Fruit fly (Drosophila melanogaster): ENCODE measurements around the gene ETHR.

DNA sequence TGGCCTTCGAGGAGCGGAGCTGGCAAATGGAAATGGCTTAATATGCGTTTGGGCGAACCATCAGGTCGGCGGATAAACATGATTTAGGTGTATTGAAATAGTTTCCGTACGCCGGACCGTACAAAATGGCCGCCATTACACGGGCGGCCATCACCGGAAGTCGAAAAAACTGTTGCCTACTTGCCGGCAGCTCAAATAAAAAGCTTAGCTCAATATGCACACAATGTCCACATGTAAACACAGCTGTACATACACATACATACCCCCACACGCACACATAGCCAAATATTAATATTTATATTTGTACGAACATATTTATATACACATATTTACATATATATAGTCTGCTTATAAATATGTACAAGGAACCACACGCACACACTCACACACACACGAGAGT is 16.4 kb downstream of the ETHR start:
- no peak for TF ChIP-seq OdsH (GFP tag; optimal IDR thresholded peaks at IDR 0.05)
- no peak for TF ChIP-seq HLH106 (tag; optimal IDR thresholded peaks at IDR 0.05)
- TF ChIP-seq Dif (GFP tag; optimal IDR thresholded peaks at IDR 0.05; ENCODE audit: partially characterized antibody), result no peak
- no peak for TF ChIP-seq CG9705 (GFP tag; optimal IDR thresholded peaks at IDR 0.05)
- no peak for TF ChIP-seq jim (GFP tag; optimal IDR thresholded peaks at IDR 0.05)
